Worm (Caenorhabditis elegans) whole organism, L4/young adult: Measurements from ENCODE around the gene ttr-57.

Experiments
- W03F9.2 ChIP-seq: fragments of 150-350 bp; optimal IDR thresholded peaks from 2 replicates; lab custom pipeline; 2014; ENCODE audit warnings: missing biosample characterization, missing genetic modification characterization
- dao-5 ChIP-seq: sonication (generic microtip); optimal IDR thresholded peaks from 2 replicates; lab custom pipeline; 2016; ENCODE audit warnings: missing genotype, missing genetic modification characterization, moderate library complexity, missing compliant biosample characterization
- him-1 ChIP-seq: sonication (generic microtip); optimal IDR thresholded peaks from 2 replicates; lab custom pipeline; 2016; ENCODE audit warnings: missing genotype, missing genetic modification reagents, missing genetic modification characterization, missing compliant biosample characterization

Gene ttr-57

DNA sequence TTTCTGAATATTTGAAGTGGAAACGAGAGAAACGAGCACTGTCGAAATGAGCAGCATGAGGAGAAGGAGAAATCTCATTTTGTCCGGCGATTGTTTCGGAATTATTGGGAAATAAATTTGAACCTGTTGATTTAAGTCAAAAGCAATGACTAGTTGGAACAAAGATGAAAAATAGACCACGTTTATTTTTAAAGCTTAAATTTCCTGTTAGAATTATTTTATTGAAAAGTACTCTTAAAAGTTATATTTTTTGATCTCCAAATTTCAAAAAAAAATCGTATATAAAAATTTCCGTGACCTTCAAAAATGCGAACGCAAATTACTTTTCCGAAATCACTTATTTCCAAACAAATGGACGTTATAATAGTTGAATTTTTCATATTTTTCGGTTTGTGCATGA, 9.3 kb upstream of the ttr-57 start, which contains the start of gene F26F2.11:
TSS of gene F26F2.11 (minus strand) at position 101 of the 400 bp plus-strand sequence.
- no peak for TF ChIP-seq him-1
- no peak for TF ChIP-seq W03F9.2 (tag; lab: Kevin White, UChicago)
- TF ChIP-seq dao-5 (tag; lab: Kevin White, UChicago), result no peak

DNA sequence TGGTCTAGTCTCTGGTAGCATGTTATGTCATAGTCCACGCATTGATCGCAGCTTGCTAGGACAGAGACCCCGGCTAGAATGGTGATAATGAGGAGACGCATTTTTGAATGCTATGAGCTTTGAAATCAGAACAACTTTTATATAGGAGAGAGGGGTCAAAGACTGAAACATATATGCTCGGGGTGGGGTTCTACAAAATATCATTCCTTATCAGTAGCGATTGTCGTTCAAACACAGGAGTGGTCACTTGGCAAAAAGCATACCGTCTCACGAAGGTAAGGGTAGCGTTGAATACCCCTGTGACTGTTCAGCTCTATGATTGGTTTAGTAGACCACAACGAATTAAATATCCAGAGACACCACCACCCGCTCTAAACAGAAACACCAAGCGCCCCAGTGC, 7.8 kb upstream of the ttr-57 start, which contains the start of gene F46B3.1:
TSS of gene F46B3.1 (minus strand) at position 101 of the 400 bp plus-strand sequence.
- no peak for TF ChIP-seq him-1
- TF ChIP-seq dao-5 (tag; lab: Kevin White, UChicago), result no peak
- TF ChIP-seq W03F9.2 (tag; lab: Kevin White, UChicago), result no peak

DNA sequence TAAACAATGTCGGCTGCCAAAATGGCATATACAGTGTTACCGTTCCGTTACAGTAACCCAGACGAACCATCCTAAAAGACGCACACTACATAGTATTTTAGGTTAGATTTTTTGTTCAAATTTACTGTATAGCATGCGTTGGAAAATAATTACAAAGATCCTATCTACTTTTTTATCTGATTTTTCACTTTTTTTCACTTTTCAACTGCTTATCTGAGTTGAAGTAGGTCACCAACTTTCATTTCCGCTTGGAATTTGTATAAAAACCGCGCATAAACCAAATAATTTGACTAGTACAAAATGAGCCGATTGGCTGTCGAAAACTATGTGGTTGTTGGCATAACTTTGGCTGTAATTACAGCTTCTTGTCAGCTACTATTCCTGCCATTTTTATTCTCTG, 5.1 kb upstream of the ttr-57 start, which contains the start of gene col-163:
TSS of gene col-163 (plus strand) at position 301 of the 400 bp plus-strand sequence.
- no peak for TF ChIP-seq W03F9.2 (tag; lab: Kevin White, UChicago)
- TF ChIP-seq dao-5 (tag; lab: Kevin White, UChicago), result no peak
- no peak for TF ChIP-seq him-1

DNA sequence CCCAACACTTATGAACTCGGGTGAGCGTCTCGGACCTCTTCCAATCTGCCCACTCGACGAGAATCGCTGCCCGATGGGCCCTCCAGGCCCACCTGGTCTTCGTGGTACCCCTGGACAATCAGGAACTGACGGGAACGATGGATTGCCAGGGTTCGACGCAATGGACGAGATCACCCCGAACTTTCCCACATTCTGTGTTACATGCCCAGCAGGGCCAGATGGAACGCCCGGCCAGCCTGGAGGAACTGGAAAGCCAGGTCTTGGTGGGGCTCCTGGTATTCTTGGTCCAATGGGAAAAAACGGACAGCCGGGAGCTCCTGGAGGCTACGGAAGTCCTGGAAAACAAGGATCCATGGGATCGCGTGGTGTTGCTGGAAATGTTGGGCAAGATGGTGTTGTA, 4.2 kb upstream of the ttr-57 start:
- TF ChIP-seq him-1, result no peak
- TF ChIP-seq dao-5 (tag; lab: Kevin White, UChicago), result no peak
- TF ChIP-seq W03F9.2 (tag; lab: Kevin White, UChicago), result no peak

DNA sequence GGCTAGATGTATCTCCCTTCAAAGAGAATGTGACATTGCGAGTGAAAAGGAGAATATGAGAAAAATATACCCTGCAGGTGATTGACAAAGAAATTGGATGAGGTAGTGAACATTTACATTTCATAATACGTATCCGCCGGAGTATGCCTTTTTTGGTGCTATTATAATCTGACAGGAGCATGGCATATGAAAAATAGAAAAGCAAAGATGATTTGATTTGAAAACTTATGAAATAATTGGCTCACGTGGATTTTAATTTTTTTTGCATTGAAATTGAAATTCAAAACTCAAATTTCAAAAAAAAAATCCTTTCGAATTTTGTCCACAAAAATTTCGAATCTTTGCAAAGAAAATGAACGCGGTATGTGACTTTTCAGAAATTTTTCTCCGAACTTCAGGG, 1.9 kb upstream of the ttr-57 start, which contains the start of gene ttr-11:
TSS of gene ttr-11 (plus strand) at position 301 of the 400 bp plus-strand sequence.
- TF ChIP-seq dao-5 (tag; lab: Kevin White, UChicago), result no peak
- TF ChIP-seq him-1, result no peak
- no peak for TF ChIP-seq W03F9.2 (tag; lab: Kevin White, UChicago)

DNA sequence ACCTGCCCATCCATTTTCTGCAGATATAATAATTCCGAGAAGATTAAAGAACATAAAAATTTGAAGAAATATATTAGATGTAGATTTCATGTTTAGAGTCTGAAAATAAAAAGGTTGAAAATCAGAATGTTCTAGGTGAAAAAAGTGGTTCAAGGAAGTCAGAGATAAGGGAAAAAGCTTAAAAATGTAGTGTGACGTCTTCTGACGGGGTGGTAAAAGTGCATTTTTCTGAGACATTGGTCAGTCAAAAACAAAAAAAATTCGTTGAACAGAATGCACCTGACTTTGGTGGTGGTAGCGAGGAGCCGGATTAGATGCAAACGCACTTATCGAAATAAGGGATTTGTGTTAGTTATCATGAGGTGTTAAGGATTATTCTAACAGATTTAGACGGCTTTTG, 1.7 kb downstream of the ttr-57 start, which contains the start of gene F46B3.23:
TSS of gene F46B3.23 (minus strand) at position 101 of the 400 bp plus-strand sequence.
- TF ChIP-seq him-1 (no peak), W03F9.2 (tag; lab: Kevin White, UChicago) (no peak), dao-5 (tag; lab: Kevin White, UChicago) (no peak)

DNA sequence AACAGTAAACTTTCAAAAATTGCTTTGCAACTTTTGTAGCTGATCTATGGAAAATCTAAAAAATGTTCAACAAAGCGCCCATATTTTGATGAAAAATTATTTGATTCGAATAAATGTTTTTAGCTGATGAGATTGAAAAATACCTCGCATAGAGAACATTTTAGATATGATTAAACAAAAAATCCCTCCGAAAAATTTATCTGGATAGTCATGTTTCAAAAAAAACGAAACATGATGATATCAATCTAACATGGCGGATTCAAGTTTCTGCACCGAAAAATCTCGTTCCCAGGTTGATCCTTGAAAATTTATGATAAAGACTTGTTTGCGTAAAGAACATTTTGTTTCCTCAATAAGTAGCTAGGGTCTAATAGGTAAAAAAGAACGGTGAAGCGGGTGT, 3.8 kb downstream of the ttr-57 start, which contains the start of gene ttr-12:
TSS of gene ttr-12 (minus strand) at position 101 of the 400 bp plus-strand sequence.
- no peak for TF ChIP-seq W03F9.2 (tag; lab: Kevin White, UChicago)
- no peak for TF ChIP-seq dao-5 (tag; lab: Kevin White, UChicago)
- TF ChIP-seq him-1, result no peak

DNA sequence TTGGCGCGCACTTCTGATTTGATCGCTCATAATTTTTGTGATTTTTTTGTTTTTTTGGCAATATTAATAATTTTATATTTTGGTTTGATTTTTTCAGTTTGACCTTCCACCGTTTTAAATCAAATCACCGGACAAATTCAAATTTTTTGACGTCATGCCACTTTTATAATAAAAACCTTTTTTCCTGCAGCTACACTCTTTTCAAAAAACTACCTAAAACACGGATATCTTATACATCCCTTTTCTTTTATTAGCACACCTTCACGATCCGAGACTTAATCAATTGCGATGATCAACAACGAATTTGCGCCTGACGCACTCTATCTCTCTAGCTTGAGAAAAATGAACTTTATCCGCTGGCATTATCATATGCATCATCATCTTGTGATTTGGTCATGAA, 4.6 kb downstream of the ttr-57 start, which contains the start of gene grd-2:
TSS of gene grd-2 (plus strand) at position 301 of the 400 bp plus-strand sequence.
- TF ChIP-seq him-1, result no peak
- no peak for TF ChIP-seq W03F9.2 (tag; lab: Kevin White, UChicago)
- TF ChIP-seq dao-5 (tag; lab: Kevin White, UChicago), result no peak

DNA sequence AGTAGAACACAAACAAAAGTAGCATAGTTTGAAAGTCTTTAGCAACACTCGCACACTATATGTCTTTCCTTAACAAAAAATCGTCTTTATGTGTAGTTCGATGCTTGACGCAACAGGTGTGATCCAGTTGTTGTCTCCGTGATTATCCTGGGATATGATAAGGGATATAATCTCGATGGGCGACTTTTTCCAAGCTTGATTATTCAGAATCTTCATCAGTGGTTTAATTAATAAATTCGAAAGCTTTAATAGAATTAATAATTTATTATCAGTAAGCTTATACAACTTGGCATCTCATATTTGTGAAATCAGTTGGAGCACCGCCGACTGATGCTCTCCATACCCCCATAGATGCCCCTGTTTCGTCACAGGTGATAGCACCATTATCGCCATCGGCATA, 13.7 kb downstream of the ttr-57 start, which contains the start of gene F46B3.7:
TSS of gene F46B3.7 (minus strand) at position 101 of the 400 bp plus-strand sequence.
- TF ChIP-seq W03F9.2 (tag; lab: Kevin White, UChicago) (no peak), dao-5 (tag; lab: Kevin White, UChicago) (no peak), him-1 (no peak)

DNA sequence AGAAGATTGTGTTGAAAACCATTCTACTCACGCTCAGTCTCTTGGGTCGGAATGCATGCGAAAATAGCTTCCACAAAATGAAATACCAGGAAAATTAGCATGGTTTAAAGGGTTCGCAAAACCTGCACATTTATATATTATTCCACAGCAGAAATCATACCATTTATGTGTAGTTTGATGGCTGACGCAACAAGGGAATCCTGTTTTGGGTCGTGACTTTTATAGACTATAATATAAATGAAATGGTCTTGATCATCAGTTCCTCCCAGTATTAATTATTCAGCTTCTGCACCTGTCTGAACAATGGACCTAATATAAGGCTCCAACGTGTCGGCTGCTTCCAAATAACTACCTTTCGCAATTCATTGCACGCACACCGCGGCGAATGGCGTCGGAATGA, 18.2 kb downstream of the ttr-57 start, which contains the start of gene F46B3.8:
TSS of gene F46B3.8 (minus strand) at position 101 of the 400 bp plus-strand sequence.
- no peak for TF ChIP-seq W03F9.2 (tag; lab: Kevin White, UChicago)
- no peak for TF ChIP-seq him-1
- no peak for TF ChIP-seq dao-5 (tag; lab: Kevin White, UChicago)

DNA sequence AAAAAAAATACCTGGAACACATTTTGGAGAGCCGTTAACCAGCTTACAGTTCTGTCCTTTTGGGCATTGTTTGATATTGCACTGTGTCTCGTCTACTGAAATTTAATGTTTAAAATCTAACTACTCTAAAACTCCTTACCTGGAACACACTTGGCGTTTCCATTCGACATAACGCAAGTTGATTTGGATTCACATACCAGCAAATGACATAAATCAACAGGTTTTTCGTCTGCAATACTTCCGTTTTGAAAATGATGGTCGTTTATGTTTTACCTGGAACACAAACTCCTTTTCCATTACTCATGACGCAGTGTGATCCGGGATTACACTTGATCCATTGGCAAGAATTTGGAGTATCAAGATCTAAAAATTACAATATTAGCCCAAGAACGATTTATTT, 20.4 kb downstream of the ttr-57 start:
- TF ChIP-seq him-1 (no peak), dao-5 (tag; lab: Kevin White, UChicago) (no peak), W03F9.2 (tag; lab: Kevin White, UChicago) (no peak)

DNA sequence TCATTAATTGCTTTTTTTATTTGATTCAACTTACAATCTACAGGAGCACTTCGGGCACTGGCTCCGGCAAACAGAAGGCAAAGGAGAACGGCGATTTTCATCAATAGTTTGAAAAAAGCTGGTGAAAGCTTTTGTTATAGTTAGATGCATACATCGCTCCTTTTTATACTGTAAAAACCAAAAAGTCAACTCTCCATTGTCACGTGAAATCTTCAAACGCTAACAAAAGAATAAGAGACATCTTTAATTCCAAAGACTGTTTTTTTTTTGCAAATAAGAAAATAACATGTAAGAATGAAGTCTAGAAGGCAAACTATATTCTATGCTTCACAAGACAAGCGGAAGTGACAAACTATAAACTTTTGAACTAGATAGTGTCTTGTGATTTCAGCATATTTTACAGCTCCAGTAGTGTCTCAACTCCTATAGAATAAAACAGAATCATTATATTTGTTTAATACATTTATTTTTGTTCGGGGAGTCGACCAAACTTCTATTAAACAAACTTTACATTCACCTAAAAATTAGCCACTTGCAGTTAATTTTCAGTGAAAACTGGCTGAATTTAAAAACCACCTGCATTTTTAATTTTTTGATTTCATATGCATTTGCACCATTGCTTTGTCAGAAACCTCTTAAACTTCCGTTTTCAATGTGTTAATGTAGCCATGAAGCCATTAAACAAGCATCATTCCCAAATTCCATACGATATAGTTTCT, 21.3 kb downstream of the ttr-57 start, which contains the start of the genes F46B3.9 and srz-18:
TSS of gene F46B3.9 (minus strand) at position 101 of the 719 bp plus-strand sequence.
TSS of gene srz-18 (plus strand) at position 669 of the 719 bp plus-strand sequence.
- no peak for TF ChIP-seq him-1
- no peak for TF ChIP-seq W03F9.2 (tag; lab: Kevin White, UChicago)
- TF ChIP-seq dao-5 (tag; lab: Kevin White, UChicago), result no peak

DNA sequence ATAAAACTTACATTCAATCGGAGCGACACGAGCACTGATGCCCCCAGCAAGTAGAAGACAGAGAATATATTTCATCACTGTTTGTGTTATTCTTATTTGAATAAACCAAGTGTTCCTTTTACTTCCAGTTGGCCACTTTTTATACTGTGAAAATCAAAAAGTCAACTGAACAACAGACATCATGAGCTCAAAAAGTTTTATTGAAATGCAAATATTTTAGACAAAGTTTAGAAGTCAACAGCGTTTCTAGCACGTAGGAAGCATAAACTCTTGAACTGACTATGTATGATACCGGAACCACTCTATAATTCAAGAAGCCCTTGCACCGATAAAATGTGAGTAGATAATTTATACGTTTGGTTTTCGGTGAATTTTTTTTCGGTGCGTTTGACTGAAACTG, 26.4 kb downstream of the ttr-57 start, which contains the start of gene F46B3.14:
TSS of gene F46B3.14 (minus strand) at position 101 of the 400 bp plus-strand sequence.
- TF ChIP-seq him-1 (no peak), dao-5 (tag; lab: Kevin White, UChicago) (no peak)

DNA sequence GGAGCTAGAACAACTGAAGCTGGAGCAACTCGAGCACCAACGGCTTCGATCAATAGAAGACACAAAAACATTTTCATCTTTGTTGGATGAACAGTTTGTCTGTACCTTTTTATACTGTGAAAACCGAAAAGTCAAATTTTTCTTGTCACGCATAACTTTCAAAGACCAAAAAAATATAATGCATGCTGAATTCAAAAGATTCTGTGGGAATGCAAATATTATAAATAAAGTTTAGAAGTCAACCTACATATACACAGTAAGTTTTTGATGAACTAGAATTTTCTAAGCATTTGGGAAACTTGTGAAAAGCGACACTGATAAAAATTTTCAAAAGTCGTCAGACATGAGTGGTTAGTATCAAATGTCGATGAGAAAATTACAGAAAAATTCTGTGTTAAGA, 28.7 kb downstream of the ttr-57 start, which contains the start of gene F46B3.15:
TSS of gene F46B3.15 (minus strand) at position 101 of the 400 bp plus-strand sequence.
- TF ChIP-seq him-1 (no peak), W03F9.2 (tag; lab: Kevin White, UChicago) (no peak), dao-5 (tag; lab: Kevin White, UChicago) (no peak)
